Worm (Caenorhabditis elegans) whole organism, L1 larva: Measurements from ENCODE around the gene C03A3.9.

Experiments
- ama-1 ChIP-seq: fragments of 150-350 bp; optimal IDR thresholded peaks from 2 replicates; lab custom pipeline; 2014
- efl-1 ChIP-seq, 4 experiments: fragments of 150-350 bp; optimal IDR thresholded peaks in 3 of 4; peaks in 1 of 4; 1 replicate in 1 of 4; 2 replicates in 3 of 4; lab custom pipeline; 2014; ENCODE audit warnings: missing biosample characterization in 2 of 4, missing genetic modification characterization in 2 of 4, missing genetic modification reagents in 2 of 4
- mdl-1 ChIP-seq, 2 experiments: fragments of 150-350 bp; optimal IDR thresholded peaks; 2 replicates each; lab custom pipeline; 2014 to 2017; ENCODE audit warnings: missing biosample characterization in 2 of 2, missing genetic modification characterization in 2 of 2, inconsistent platforms in 1 of 2
- nhr-12 ChIP-seq: sonication (generic microtip); optimal IDR thresholded peaks from 2 replicates; lab custom pipeline; 2017; ENCODE audit warnings: missing biosample characterization, missing genetic modification characterization
- nhr-77 ChIP-seq: fragments of 150-350 bp; optimal IDR thresholded peaks from 2 replicates; lab custom pipeline; 2014; ENCODE audit warnings: missing biosample characterization, missing genetic modification characterization
- snpc-4 ChIP-seq: fragments of 150-350 bp; optimal IDR thresholded peaks from 2 replicates; lab custom pipeline; 2014; ENCODE audit warnings: missing biosample characterization, missing genetic modification characterization
- unc-86 ChIP-seq: sonication (generic microtip); optimal IDR thresholded peaks from 2 replicates; lab custom pipeline; 2016; ENCODE audit warnings: missing genetic modification characterization, missing compliant biosample characterization

DNA sequence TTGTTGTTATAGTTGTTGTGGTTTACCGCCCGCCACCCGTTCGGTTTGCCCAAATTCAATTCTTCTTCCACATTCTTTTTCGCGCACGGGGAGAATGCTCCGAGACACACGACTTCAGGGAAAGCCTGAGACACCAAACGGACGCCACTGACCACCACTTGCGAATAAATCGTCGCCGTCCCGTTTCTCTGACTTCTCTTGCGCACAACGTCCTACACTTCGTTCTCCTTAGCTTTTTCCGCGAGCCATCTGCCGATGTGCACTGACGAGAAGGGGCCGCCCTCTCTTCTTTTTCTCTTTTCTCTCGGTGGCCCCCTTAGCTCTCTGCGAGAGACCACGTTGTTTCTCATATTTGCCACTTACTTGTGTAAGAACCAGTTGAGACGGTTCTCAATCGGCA, 9.7 kb upstream of the C03A3.9 start, which contains the start of gene C03A3.1:
- TF ChIP-seq nhr-77 (tag; lab: Kevin White, UChicago) (no peak), unc-86 (tag; lab: Kevin White, UChicago) (no peak), ama-1 (no peak), nhr-12 (no peak), snpc-4 (no peak), mdl-1 (tag; optimal IDR thresholded peaks at IDR 0.05; lab: Kevin White, UChicago) (no peak), efl-1 (optimal IDR thresholded peaks at IDR 0.05; lab: Kevin White, UChicago) (no peak), efl-1 (GFP tag; optimal IDR thresholded peaks at IDR 0.05 in 1 of 2; lab: Kevin White, UChicago) (no peak)
